Worm (Caenorhabditis elegans): Measurements from ENCODE around the gene taf-8.

The taf-8 gene

DNA sequence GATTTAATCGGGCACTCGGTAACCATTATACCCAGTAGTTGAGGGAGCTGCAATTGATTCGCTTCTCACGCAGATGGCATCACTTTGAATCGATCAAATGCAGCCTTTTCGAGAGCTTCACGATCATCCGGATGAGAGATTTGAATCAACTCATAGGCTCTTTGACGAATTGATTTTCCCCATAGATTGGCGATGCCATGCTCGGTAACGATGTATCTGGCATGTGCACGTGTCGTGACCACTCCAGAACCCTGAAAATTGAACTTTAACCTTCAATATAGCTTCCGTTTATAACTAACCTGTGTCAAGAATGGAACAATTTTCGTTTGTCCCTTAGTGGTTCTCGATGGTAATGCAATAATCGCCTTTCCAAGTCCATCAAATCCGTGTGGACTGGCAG lies 15.1 kb downstream of the taf-8 start:
- no peak for TF ChIP-seq zag-1 (tag; optimal IDR thresholded peaks at IDR 0.05)
- no peak for TF ChIP-seq nhr-21 (tag; optimal IDR thresholded peaks at IDR 0.05)
- no peak for TF ChIP-seq peb-1 (tag; optimal IDR thresholded peaks at IDR 0.05)
- TF ChIP-seq sma-3 (GFP tag; optimal IDR thresholded peaks at IDR 0.05), result no peak
- no peak for TF ChIP-seq mbf-1 (tag; optimal IDR thresholded peaks at IDR 0.05)
- TF ChIP-seq nhr-12 (tag; optimal IDR thresholded peaks at IDR 0.05), result no peak
- TF ChIP-seq gmeb-1 (tag; optimal IDR thresholded peaks at IDR 0.05), result no peak
- TF ChIP-seq blmp-1 (tag; optimal IDR thresholded peaks at IDR 0.05; ENCODE audit: insufficient read depth), result no peak
- no peak for TF ChIP-seq F13H6.1 (tag; optimal IDR thresholded peaks at IDR 0.05)
- TF ChIP-seq mdl-1 (tag; optimal IDR thresholded peaks at IDR 0.05), result no peak
- TF ChIP-seq dmd-4 (tag; optimal IDR thresholded peaks at IDR 0.05), result no peak
- TF ChIP-seq ztf-11 (tag; optimal IDR thresholded peaks at IDR 0.05), result no peak
- no peak for TF ChIP-seq unc-55 (GFP tag; optimal IDR thresholded peaks at IDR 0.05)
- TF ChIP-seq nhr-23 (tag; optimal IDR thresholded peaks at IDR 0.05), result no peak
- TF ChIP-seq elt-3 (tag; optimal IDR thresholded peaks at IDR 0.05), result no peak
- TF ChIP-seq lin-39 (tag; optimal IDR thresholded peaks at IDR 0.05), result no peak
- TF ChIP-seq ztf-4 (tag; optimal IDR thresholded peaks at IDR 0.05), result no peak

DNA sequence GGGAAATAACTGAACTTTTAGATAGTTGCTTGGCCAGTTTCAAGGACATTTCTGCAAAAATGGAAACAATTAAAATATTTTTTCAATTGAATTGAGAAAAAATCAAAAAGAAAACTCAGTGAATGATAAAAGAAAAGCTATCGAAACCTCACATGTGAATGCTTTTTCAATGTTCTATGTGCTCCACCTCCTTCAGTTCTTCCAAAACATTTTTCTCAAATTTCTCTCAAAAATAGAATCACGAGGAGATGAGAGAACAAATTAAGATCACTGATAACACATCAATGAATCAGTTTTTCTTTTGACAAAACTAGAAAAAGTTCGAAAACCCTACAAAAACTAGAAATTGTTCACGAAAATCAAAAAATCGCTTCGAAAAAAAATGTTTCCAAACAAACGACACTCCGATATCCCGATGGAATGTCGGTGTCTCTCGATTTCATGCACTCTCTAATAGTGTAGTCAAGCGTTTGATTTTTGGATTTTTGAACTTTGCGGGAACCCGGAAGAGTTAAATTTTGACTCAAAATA lies 17.6 kb downstream of the taf-8 start, which contains the start of gene ZK1320.9:
Gene ZK1320.9, minus strand, starts transcription at position 51 of the 531 bp plus-strand sequence.
- TF ChIP-seq lin-13 (GFP tag; optimal IDR thresholded peaks at IDR 0.05), result no peak
- peak in 1 of 2 experiments; percentile 46 for TF ChIP-seq lsy-2 (tag; optimal IDR thresholded peaks at IDR 0.05)
- TF ChIP-seq nhr-237 (tag; optimal IDR thresholded peaks at IDR 0.05), result no peak
- peak; percentile 8 for TF ChIP-seq crh-2 (tag; optimal IDR thresholded peaks at IDR 0.05)
- TF ChIP-seq aly-2 (tag; optimal IDR thresholded peaks at IDR 0.05), result no peak
- TF ChIP-seq unc-55 (GFP tag; optimal IDR thresholded peaks at IDR 0.05), result peak; percentile 25
- TF ChIP-seq ztf-11 (tag; optimal IDR thresholded peaks at IDR 0.05), result no peak
- peak; percentile 19 for TF ChIP-seq C34F6.9 (tag; optimal IDR thresholded peaks at IDR 0.05)
- peak; percentile 28 for TF ChIP-seq gmeb-1 (tag; optimal IDR thresholded peaks at IDR 0.05)
- peak; percentile 33 for TF ChIP-seq sma-9 (GFP tag; optimal IDR thresholded peaks at IDR 0.05)
- no peak for TF ChIP-seq sma-9 (tag; optimal IDR thresholded peaks at IDR 0.05)
- TF ChIP-seq Y55F3AM.14 (GFP tag; optimal IDR thresholded peaks at IDR 0.05), result no peak
- TF ChIP-seq nhr-129 (tag; optimal IDR thresholded peaks at IDR 0.05), result peak; percentile 34
- no peak for TF ChIP-seq egl-27 (tag; optimal IDR thresholded peaks at IDR 0.05)
- TF ChIP-seq mdl-1 (tag; optimal IDR thresholded peaks at IDR 0.05), result no peak
- peak; percentile 47 for TF ChIP-seq fos-1 (tag; optimal IDR thresholded peaks at IDR 0.05)
- no peak for TF ChIP-seq zag-1 (tag; optimal IDR thresholded peaks at IDR 0.05)

DNA sequence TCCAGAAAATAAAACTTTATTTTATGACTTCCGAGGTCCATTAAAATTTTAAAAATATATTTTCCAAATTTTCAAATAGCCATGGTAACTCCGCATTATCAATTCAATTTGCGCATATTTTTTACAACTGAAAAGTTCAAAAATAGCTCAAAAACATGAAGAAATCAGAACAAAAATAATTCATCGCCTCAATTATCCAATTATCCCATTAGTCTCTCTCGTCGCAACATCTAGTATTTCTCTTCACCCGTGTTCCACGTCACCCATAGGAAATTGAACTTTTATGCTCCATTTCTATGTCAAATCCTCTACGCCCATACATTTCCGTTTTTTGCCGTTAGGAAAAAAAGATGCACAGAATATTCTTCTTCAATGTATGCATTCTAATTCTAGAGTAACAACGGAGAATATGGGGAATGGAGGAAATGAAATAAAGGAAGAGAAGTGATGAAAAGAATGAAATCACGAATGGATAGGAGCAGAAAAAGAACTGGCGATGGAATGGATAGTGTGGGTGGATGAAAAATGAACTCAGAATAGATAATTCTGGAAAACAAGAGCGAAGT lies 21.0 kb downstream of the taf-8 start:
- TF ChIP-seq nhr-10 (tag; optimal IDR thresholded peaks at IDR 0.05), result no peak
- no peak for TF ChIP-seq lin-11 (tag; optimal IDR thresholded peaks at IDR 0.05)
- no peak for TF ChIP-seq R02D3.7 (tag; optimal IDR thresholded peaks at IDR 0.05)
- TF ChIP-seq sma-9 (GFP tag; optimal IDR thresholded peaks at IDR 0.05), result peak; percentile 9
- no peak for TF ChIP-seq sma-9 (tag; optimal IDR thresholded peaks at IDR 0.05)
- TF ChIP-seq C34F6.9 (tag; optimal IDR thresholded peaks at IDR 0.05), result peak; percentile 21
- TF ChIP-seq ceh-16 (tag; optimal IDR thresholded peaks at IDR 0.05), result no peak
- no peak for TF ChIP-seq nhr-77 (tag; optimal IDR thresholded peaks at IDR 0.05)
- no peak for TF ChIP-seq nhr-11 (tag; optimal IDR thresholded peaks at IDR 0.05)
- TF ChIP-seq egl-27 (tag; optimal IDR thresholded peaks at IDR 0.05), result peak; percentile 33
- no peak for TF ChIP-seq mbf-1 (tag; optimal IDR thresholded peaks at IDR 0.05)
- TF ChIP-seq snpc-4 (tag; optimal IDR thresholded peaks at IDR 0.05), result no peak
- peak; percentile 48 for TF ChIP-seq crh-2 (tag; optimal IDR thresholded peaks at IDR 0.05)
- no peak for TF ChIP-seq ama-1 (optimal IDR thresholded peaks at IDR 0.05)
- peak in 1 of 2 experiments; percentile 10 for TF ChIP-seq lsy-2 (tag; optimal IDR thresholded peaks at IDR 0.05)
- no peak for TF ChIP-seq nhr-12 (tag; optimal IDR thresholded peaks at IDR 0.05)
- TF ChIP-seq sma-3 (GFP tag; optimal IDR thresholded peaks at IDR 0.05), result no peak
- TF ChIP-seq ztf-1 (GFP tag; conservative IDR thresholded peaks at IDR 0.05), result no peak
- no peak for TF ChIP-seq Y55F3AM.14 (GFP tag; optimal IDR thresholded peaks at IDR 0.05)
